Worm (Caenorhabditis elegans) whole organism, L1 larva: ENCODE measurements around the gene ptd-2.

ENCODE experiments used
- ceh-82 ChIP-seq, 3 experiments: fragments of 150-350 bp in 1 of 3; sonication (generic microtip) in 2 of 3; optimal IDR thresholded peaks; 2 replicates each; lab custom pipeline; 2014 to 2017; ENCODE audit warnings: missing biosample characterization in 3 of 3, missing genetic modification characterization in 3 of 3
- ceh-88 ChIP-seq: fragments of 200-800 bp; sonication (Bioruptor generic); IDR thresholded peaks from 2 replicates; pipeline ENCODE4 v1.3.6; 2022; ENCODE audit warnings: missing genetic modification characterization, missing compliant biosample characterization
- ces-1 ChIP-seq: fragments of 150-350 bp; optimal IDR thresholded peaks from 2 replicates; lab custom pipeline; 2014; ENCODE audit warnings: missing biosample characterization, missing genetic modification reagents, missing genetic modification characterization
- fos-1 ChIP-seq: fragments of 150-350 bp; optimal IDR thresholded peaks from 2 replicates; lab custom pipeline; 2014; ENCODE audit warnings: missing biosample characterization, missing genetic modification characterization
- hpl-2 ChIP-seq: fragments of 150-350 bp; optimal IDR thresholded peaks from 2 replicates; lab custom pipeline; 2014; ENCODE audit warnings: missing biosample characterization, missing genetic modification reagents, missing genetic modification characterization
- lin-35 ChIP-seq, 2 experiments: fragments of 150-350 bp; optimal IDR thresholded peaks; 2 replicates each; lab custom pipeline; 2014; ENCODE audit warnings: missing biosample characterization in 2 of 2, missing genetic modification characterization in 2 of 2, missing genetic modification reagents in 2 of 2
- mdl-1 ChIP-seq, 2 experiments: fragments of 150-350 bp; optimal IDR thresholded peaks; 2 replicates each; lab custom pipeline; 2014 to 2017; ENCODE audit warnings: missing biosample characterization in 2 of 2, missing genetic modification characterization in 2 of 2, inconsistent platforms in 1 of 2
- nhr-11 ChIP-seq: fragments of 150-350 bp; optimal IDR thresholded peaks from 2 replicates; lab custom pipeline; 2014; ENCODE audit warnings: missing biosample characterization, missing genetic modification characterization
- nhr-12 ChIP-seq: sonication (generic microtip); optimal IDR thresholded peaks from 2 replicates; lab custom pipeline; 2017; ENCODE audit warnings: missing biosample characterization, missing genetic modification characterization
- nhr-77 ChIP-seq: fragments of 150-350 bp; optimal IDR thresholded peaks from 2 replicates; lab custom pipeline; 2014; ENCODE audit warnings: missing biosample characterization, missing genetic modification characterization
- pqm-1 ChIP-seq: sonication (generic microtip); optimal IDR thresholded peaks from 3 replicates; lab custom pipeline; 2017; ENCODE audit warnings: missing biosample characterization, missing genetic modification characterization
- snpc-4 ChIP-seq: fragments of 150-350 bp; optimal IDR thresholded peaks from 2 replicates; lab custom pipeline; 2014; ENCODE audit warnings: missing biosample characterization, missing genetic modification characterization
- unc-86 ChIP-seq: sonication (generic microtip); optimal IDR thresholded peaks from 2 replicates; lab custom pipeline; 2016; ENCODE audit warnings: missing genetic modification characterization, missing compliant biosample characterization

DNA sequence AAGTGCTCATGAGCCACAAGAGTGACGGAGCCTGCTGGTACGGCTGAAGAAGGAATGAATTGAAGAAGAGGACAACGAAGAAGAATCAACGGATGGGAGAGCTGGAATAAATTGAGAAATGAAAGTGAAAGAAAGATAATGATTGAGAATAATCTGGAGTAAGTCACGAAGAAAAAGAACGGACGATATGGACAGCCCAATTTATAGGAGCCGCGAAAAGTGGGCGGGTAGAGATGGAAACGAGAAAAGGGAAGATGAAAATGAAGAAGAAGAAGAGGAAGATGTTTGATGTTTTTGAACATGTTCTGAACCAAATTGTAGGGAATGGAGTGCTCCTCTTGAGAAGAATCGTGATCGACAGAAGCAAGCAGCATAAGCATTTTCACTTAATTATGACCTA lies 16.4 kb downstream of the ptd-2 start, which contains the start of gene slc-17.7:
- TF ChIP-seq nhr-77 (tag; lab: Kevin White, UChicago) (no peak), hpl-2 (no peak), snpc-4 (tag; lab: Kevin White, UChicago) (no peak), ceh-88 (GFP tag; lab: Robert Waterston, UW) (no peak), ces-1 (GFP tag; lab: Kevin White, UChicago) (no peak), nhr-11 (no peak), mdl-1 (tag; optimal IDR thresholded peaks at IDR 0.05; lab: Kevin White, UChicago) (no peak), ceh-82 (tag; optimal IDR thresholded peaks at IDR 0.05; lab: Kevin White, UChicago) (no peak), lin-35 (GFP tag; optimal IDR thresholded peaks at IDR 0.05; lab: Kevin White, UChicago) (no peak), unc-86 (tag; lab: Kevin White, UChicago) (no peak), fos-1 (tag; lab: Kevin White, UChicago) (no peak), pqm-1 (tag; lab: Kevin White, UChicago) (no peak), nhr-12 (no peak)
